Worm (Caenorhabditis elegans): ENCODE measurements around the gene Y34B4A.2.

DNA sequence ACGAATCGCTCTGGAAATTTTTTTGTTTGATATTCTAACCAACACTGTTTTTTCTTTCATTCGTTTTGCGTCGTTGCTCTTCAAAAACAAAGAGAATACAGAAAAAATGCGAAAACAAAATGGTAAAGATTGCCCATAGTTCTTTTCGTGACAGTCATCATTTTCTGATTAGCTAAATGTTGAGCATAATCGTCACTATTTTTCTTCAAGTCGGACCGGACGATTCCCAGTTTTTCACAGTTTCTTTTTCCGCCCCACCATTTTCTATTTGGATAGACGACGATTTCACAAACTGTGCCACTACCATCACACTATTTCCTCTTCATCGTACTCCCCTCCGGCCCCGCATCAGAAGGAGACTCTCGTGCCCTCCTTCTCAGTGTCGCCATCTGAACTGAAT is 15.7 kb upstream of the Y34B4A.2 start:
- TF ChIP-seq skn-1 (tag; optimal IDR thresholded peaks at IDR 0.05) (no peak), tbx-2 (tag; optimal IDR thresholded peaks at IDR 0.05) (no peak), nhr-76 (tag; optimal IDR thresholded peaks at IDR 0.05) (no peak), nhr-90 (tag; optimal IDR thresholded peaks at IDR 0.05; ENCODE audit: poor library complexity) (no peak)

Data from whole organism, L1 larva.